Worm (Caenorhabditis elegans): ENCODE results near the gene F38E9.6.

F38E9.6 gene

DNA sequence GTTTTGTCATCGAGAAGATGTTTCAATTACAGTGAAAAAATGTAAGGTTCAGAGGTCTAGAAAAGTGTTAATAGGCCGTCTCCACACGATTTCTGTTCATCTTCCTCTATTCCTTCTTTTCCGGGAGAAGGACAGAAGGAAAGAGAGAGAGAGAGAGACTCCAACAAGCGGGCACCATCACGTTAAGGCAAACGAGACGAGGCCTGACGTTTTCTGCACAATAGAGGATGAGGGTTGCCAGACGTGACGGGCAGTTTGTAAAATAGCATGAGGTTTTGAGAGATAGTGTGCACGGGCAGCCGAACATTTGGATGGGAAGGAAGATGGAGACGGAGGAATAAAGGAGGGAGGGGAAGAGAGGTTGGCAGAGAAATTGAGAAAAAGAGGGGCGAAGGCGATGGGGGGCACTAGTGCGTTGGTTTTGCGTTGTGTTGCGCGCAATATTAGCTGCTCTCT, 13.6 kb downstream of the F38E9.6 start, which contains the start of gene twf-2 (continued):
- TF ChIP-seq ztf-28 (GFP tag; IDR thresholded peaks at IDR 0.05) (0 out of 2 replicates have a peak, but pooled peaks have one; percentile 16), F22D6.2 (tag; optimal IDR thresholded peaks at IDR 0.05) (no peak), F52B5.7 (tag; optimal IDR thresholded peaks at IDR 0.05) (no peak), gei-17 (GFP tag; optimal IDR thresholded peaks at IDR 0.05) (peak; percentile 55), dpff-1 (tag; optimal IDR thresholded peaks at IDR 0.05) (no peak), egl-44 (GFP tag; IDR thresholded peaks at IDR 0.05) (peak; percentile 57; the same call in 1 of the 2 replicates), hrde-1 (tag; optimal IDR thresholded peaks at IDR 0.05; ENCODE audit: borderline replicate concordance) (no peak), lin-40 (tag; optimal IDR thresholded peaks at IDR 0.05) (peak; percentile 83), F55B11.4 (tag; optimal IDR thresholded peaks at IDR 0.05; ENCODE audit: borderline replicate concordance, insufficient read depth) (no peak), nhr-120 (GFP tag; IDR thresholded peaks at IDR 0.05) (no peak), lin-26 (GFP tag; IDR thresholded peaks at IDR 0.05) (no peak), F23B12.7 (tag; optimal IDR thresholded peaks at IDR 0.05; ENCODE audit: insufficient read depth) (peak; percentile 10), zfh-2 (GFP tag; conservative IDR thresholded peaks at IDR 0.05) (peak; percentile 95), nhr-90 (tag; optimal IDR thresholded peaks at IDR 0.05) (no peak), let-607 (tag; optimal IDR thresholded peaks at IDR 0.05) (peak; percentile 22 to 28), B0336.3 (GFP tag; IDR thresholded peaks at IDR 0.05) (peak; percentile 79), hmg-20 (GFP tag; IDR thresholded peaks at IDR 0.05) (0 out of 2 replicates have a peak, but pooled peaks have one; percentile 27), cebp-1 (GFP tag; IDR thresholded peaks at IDR 0.05) (no peak), cebp-1 (tag; optimal IDR thresholded peaks at IDR 0.05) (peak; percentile 78), rcor-1 (GFP tag; IDR thresholded peaks at IDR 0.05) (peak; percentile 60), ceh-79 (tag; optimal IDR thresholded peaks at IDR 0.05) (no peak), snpc-4 (GFP tag; optimal IDR thresholded peaks at IDR 0.05) (peak; percentile 58), snpc-4 (tag; optimal IDR thresholded peaks at IDR 0.05) (peak; percentile 10 to 54 (median 35)), attf-6 (GFP tag; IDR thresholded peaks at IDR 0.05) (no peak), athp-1 (tag; optimal IDR thresholded peaks at IDR 0.05) (no peak), bed-1 (GFP tag; IDR thresholded peaks at IDR 0.05) (no peak), dox-1 (GFP tag; IDR thresholded peaks at IDR 0.05) (peak; percentile 75), tbp1 (GFP tag; optimal IDR thresholded peaks at IDR 0.05) (peak; percentile 48), lsy-27 (tag; optimal IDR thresholded peaks at IDR 0.05; ENCODE audit: borderline replicate concordance, insufficient read depth) (no peak), B0261.1 (tag; optimal IDR thresholded peaks at IDR 0.05) (peak; percentile 9), lag-1 (GFP tag; IDR thresholded peaks at IDR 0.05) (no peak), ztf-18 (tag; optimal IDR thresholded peaks at IDR 0.05) (peak; percentile 33), madf-8 (GFP tag; conservative IDR thresholded peaks at IDR 0.05) (no peak), Y56A3A.18 (GFP tag; IDR thresholded peaks at IDR 0.05) (no peak), Y95B8A.8 (GFP tag; IDR thresholded peaks at IDR 0.05) (no peak), ceh-58 (GFP tag; IDR thresholded peaks at IDR 0.05) (no peak), ZK185.1 (tag; optimal IDR thresholded peaks at IDR 0.05; ENCODE audit: poor library complexity, severe bottlenecking) (peak; percentile 41), ama-1 (optimal IDR thresholded peaks at IDR 0.05) (no peak), ama-1 (GFP tag; optimal IDR thresholded peaks at IDR 0.05) (no peak)

DNA sequence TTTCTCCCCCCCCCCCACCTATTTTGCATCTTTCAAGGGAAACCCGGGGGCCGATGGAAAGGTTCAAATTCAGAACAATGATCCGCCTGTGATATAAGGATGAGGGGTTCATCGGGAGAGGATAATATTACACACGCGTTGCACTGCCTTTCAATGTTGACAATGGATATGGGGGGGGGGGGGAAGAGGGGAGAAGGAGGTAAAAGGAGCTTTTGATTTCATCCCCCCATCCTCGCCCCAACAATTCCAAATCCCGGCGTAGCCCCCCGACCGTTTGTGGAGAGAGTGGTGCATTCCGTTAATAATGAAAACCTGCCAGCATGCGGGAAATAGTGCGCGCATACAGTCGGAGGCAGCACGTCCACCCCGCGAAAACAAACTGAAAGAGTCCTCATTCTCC, 14.9 kb downstream of the F38E9.6 start:
- TF ChIP-seq egrh-3 (GFP tag; IDR thresholded peaks at IDR 0.05) (0 out of 2 replicates have a peak, but pooled peaks have one; percentile 29), rcor-1 (GFP tag; IDR thresholded peaks at IDR 0.05) (no peak), zfh-2 (GFP tag; conservative IDR thresholded peaks at IDR 0.05) (peak; percentile 67)
